Worm (Caenorhabditis elegans) whole organism, early embryonic: Measurements from ENCODE around the gene srh-269.

Experiments used
- aly-1 ChIP-seq: sonication (generic microtip); optimal IDR thresholded peaks from 2 replicates; lab custom pipeline; 2016; ENCODE audit warnings: missing genetic modification characterization, missing compliant biosample characterization
- flt-1 ChIP-seq: fragments of 200-800 bp; sonication (Bioruptor generic); IDR thresholded peaks from 2 replicates; pipeline ENCODE4 v1.3.6; 2022; ENCODE audit warnings: missing genetic modification characterization, missing compliant biosample characterization
- pes-1 ChIP-seq: fragments of 200-800 bp; sonication (Bioruptor generic); IDR thresholded peaks from 2 replicates; pipeline ENCODE4 v1.3.6; 2022; ENCODE audit warnings: missing genetic modification reagents, missing genetic modification characterization, missing compliant biosample characterization
- tbx-11 ChIP-seq: fragments of 200-800 bp; sonication (Bioruptor generic); IDR thresholded peaks from 2 replicates; pipeline ENCODE4 v1.3.6; 2022; ENCODE audit warnings: missing genetic modification characterization, missing compliant biosample characterization
- tbx-37 ChIP-seq: fragments of 200-800 bp; sonication (Bioruptor generic); conservative IDR thresholded peaks from 2 replicates; pipeline ENCODE4 v1.3.6; 2022; ENCODE audit warnings: missing genetic modification reagents, missing genetic modification characterization, missing compliant biosample characterization

DNA sequence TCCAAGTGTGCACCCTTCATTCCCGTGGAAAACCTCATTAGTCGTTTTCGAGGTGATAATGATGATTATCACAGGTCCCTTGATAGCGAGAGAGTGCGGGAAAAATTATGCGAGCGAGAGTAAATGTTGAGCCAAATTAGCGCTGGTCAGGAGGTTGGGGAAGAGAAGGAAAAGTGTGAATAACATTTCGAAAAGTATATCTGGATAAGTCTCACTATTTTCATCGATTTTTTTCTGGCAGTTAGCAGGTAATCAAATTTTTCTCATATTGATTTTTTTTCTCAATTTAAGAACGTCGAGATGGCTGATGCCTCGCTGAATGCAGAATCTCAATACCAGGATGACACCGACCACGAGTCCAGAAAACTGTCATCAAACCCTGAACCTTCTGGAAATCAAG lies 37.1 kb upstream of the srh-269 start, which contains the start of gene W06G6.2:
- TF ChIP-seq pes-1 (GFP tag; lab: Robert Waterston, UW) (no peak), aly-1 (tag; lab: Kevin White, UChicago) (no peak), tbx-37 (no peak), tbx-11 (GFP tag; lab: Robert Waterston, UW) (no peak), flt-1 (GFP tag; lab: Robert Waterston, UW) (no peak)
